Worm (Caenorhabditis elegans): ENCODE data around the gene ocam-1.
A peak's percentile ranks its signal among the peaks of the same experiment; 100 is the strongest.

Gene ocam-1

ce11 chrV:14162959-14163548, 4.5 kb downstream of the ocam-1 start, which contains the start of gene srd-26:
TSS of gene srd-26 (minus strand) at chrV:14163009.
- no peak for TF ChIP-seq elt-4 (tag; optimal IDR thresholded peaks at IDR 0.05)
- no peak for TF ChIP-seq sox-2 (GFP tag; IDR thresholded peaks at IDR 0.05)
- TF ChIP-seq odd-2 (tag; optimal IDR thresholded peaks at IDR 0.05), result no peak
- TF ChIP-seq pqm-1 (tag; optimal IDR thresholded peaks at IDR 0.05), result no peak
- TF ChIP-seq fkh-10 (GFP tag; optimal IDR thresholded peaks at IDR 0.05), result no peak
- TF ChIP-seq K09A11.1 (tag; optimal IDR thresholded peaks at IDR 0.05; ENCODE audit: insufficient read depth), result no peak
- TF ChIP-seq dve-1 (tag; optimal IDR thresholded peaks at IDR 0.05), result no peak
- TF ChIP-seq ets-4 (tag; optimal IDR thresholded peaks at IDR 0.05), result no peak
- TF ChIP-seq ceh-19 (GFP tag; optimal IDR thresholded peaks at IDR 0.05), result no peak
- TF ChIP-seq ceh-48 (tag; optimal IDR thresholded peaks at IDR 0.05), result no peak
- no peak for TF ChIP-seq ceh-9 (tag; optimal IDR thresholded peaks at IDR 0.05)

DNA sequence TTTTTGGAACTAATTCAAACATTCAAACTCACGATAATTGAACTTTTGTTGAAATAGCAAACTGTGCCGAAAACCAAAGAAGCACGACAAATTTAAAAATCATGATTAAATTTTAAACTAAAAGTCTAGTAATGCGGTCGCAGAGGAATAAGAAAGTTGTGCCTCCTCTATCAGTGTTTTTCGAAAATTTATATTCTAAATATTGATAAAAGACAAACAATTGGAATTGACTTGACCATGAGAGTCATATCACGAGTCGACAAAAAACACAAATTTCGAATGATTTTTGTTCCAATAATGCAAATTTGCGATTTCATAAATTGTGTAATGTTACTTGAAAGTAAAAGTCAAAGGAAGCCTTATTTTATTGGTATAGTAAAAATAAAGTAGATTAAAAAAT, 6.8 kb downstream of the ocam-1 start, which contains the start of gene cest-1.2:
cest-1.2 (minus strand) TSS at position 165 of the 400 bp plus-strand sequence.
- no peak for TF ChIP-seq T23F11.4 (GFP tag; optimal IDR thresholded peaks at IDR 0.05)
- no peak for TF ChIP-seq unc-3 (GFP tag; conservative IDR thresholded peaks at IDR 0.05)
- no peak for TF ChIP-seq unc-3 (tag; optimal IDR thresholded peaks at IDR 0.05)
- no peak for TF ChIP-seq fkh-6 (tag; optimal IDR thresholded peaks at IDR 0.05)
- TF ChIP-seq K02D7.2 (tag; optimal IDR thresholded peaks at IDR 0.05), result no peak
- TF ChIP-seq mec-3 (tag; optimal IDR thresholded peaks at IDR 0.05; ENCODE audit: borderline replicate concordance), result no peak
- no peak for TF ChIP-seq ceh-22 (tag; optimal IDR thresholded peaks at IDR 0.05)
- TF ChIP-seq ztf-16 (tag; optimal IDR thresholded peaks at IDR 0.05), result no peak
- no peak for TF ChIP-seq ceh-2 (tag; optimal IDR thresholded peaks at IDR 0.05)
- no peak for TF ChIP-seq hlh-13 (GFP tag; optimal IDR thresholded peaks at IDR 0.05)
- no peak for TF ChIP-seq elt-2 (tag; optimal IDR thresholded peaks at IDR 0.05)
- no peak for TF ChIP-seq unc-86 (tag; optimal IDR thresholded peaks at IDR 0.05)
- no peak for TF ChIP-seq nhr-232 (tag; optimal IDR thresholded peaks at IDR 0.05)
- no peak for TF ChIP-seq che-1 (tag; optimal IDR thresholded peaks at IDR 0.05)
- no peak for TF ChIP-seq unc-42 (tag; optimal IDR thresholded peaks at IDR 0.05)
- TF ChIP-seq eyg-1 (tag; optimal IDR thresholded peaks at IDR 0.05), result no peak
- TF ChIP-seq ttx-3 (tag; optimal IDR thresholded peaks at IDR 0.05), result no peak
- TF ChIP-seq F13H6.1 (tag; optimal IDR thresholded peaks at IDR 0.05), result no peak
- no peak for TF ChIP-seq pha-4 (tag; optimal IDR thresholded peaks at IDR 0.05)
- TF ChIP-seq ceh-14 (tag; optimal IDR thresholded peaks at IDR 0.05), result no peak

DNA sequence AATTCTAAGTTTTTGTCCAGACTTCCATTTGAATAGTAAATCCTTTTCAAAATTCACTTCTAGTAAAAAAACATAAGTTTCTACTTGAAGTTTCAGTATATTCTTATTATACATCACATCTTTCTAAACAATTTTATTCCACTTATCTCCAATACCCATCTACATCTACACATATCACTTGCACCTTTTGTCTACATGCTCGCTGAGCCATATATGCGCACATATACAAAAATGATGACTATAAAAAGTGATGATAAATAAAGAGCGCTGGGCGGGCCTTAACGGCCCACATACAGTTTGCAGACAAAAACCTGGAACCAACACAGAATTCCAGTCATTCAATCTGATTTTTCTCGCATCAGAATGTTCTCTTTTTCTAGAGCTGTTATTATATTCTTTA, 11.1 kb downstream of the ocam-1 start, which contains the start of gene AH10.2:
AH10.2 (plus strand) TSS at position 301 of the 400 bp plus-strand sequence.
- TF ChIP-seq ttx-3 (tag; optimal IDR thresholded peaks at IDR 0.05), result no peak
- TF ChIP-seq hlh-13 (GFP tag; optimal IDR thresholded peaks at IDR 0.05), result no peak
- no peak for TF ChIP-seq unc-86 (tag; optimal IDR thresholded peaks at IDR 0.05)
- no peak for TF ChIP-seq ets-4 (tag; optimal IDR thresholded peaks at IDR 0.05)
- TF ChIP-seq zip-5 (tag; optimal IDR thresholded peaks at IDR 0.05), result no peak
- no peak for TF ChIP-seq hlh-30 (tag; optimal IDR thresholded peaks at IDR 0.05; ENCODE audit: insufficient read depth)
- TF ChIP-seq mec-3 (tag; optimal IDR thresholded peaks at IDR 0.05; ENCODE audit: borderline replicate concordance), result no peak
- no peak for TF ChIP-seq ama-1 (optimal IDR thresholded peaks at IDR 0.05)

DNA sequence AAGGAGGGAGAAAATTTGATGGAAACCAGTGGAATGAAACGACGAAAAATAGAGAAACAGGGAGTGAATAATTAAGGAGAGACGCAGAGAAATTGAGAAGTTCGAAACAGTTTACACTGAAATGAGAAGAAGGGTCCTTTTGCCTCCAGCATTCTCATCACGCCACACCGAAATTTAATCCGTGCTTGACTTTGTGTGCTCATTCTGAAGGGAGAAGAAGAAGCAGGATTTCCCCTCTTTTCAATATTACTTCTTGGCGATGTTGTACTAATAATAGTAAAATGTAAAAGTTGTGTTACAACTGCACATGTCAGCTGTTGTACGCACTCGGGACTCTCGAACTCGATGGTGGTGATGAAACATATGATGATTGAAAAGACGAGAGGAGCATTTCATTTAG, 13.9 kb downstream of the ocam-1 start:
- TF ChIP-seq pros-1 (tag; optimal IDR thresholded peaks at IDR 0.05) (no peak), nhr-11 (tag; optimal IDR thresholded peaks at IDR 0.05) (no peak), pat-9 (tag; optimal IDR thresholded peaks at IDR 0.05) (peak; percentile 72), Y22D7AL.16 (tag; optimal IDR thresholded peaks at IDR 0.05) (no peak), sox-2 (GFP tag; IDR thresholded peaks at IDR 0.05) (no peak), nfya-1 (tag; optimal IDR thresholded peaks at IDR 0.05) (no peak), unc-55 (GFP tag; optimal IDR thresholded peaks at IDR 0.05) (peak; percentile 76), syd-9 (tag; optimal IDR thresholded peaks at IDR 0.05) (peak; percentile 30), ceh-48 (tag; optimal IDR thresholded peaks at IDR 0.05) (no peak), unc-42 (tag; optimal IDR thresholded peaks at IDR 0.05) (no peak), ceh-30 (tag; optimal IDR thresholded peaks at IDR 0.05) (no peak), ceh-18 (tag; optimal IDR thresholded peaks at IDR 0.05) (peak; percentile 46), ets-4 (tag; optimal IDR thresholded peaks at IDR 0.05) (no peak), ceh-34 (tag; optimal IDR thresholded peaks at IDR 0.05) (peak; percentile 83), pha-4 (tag; optimal IDR thresholded peaks at IDR 0.05) (no peak), K02D7.2 (tag; optimal IDR thresholded peaks at IDR 0.05) (no peak), tbx-2 (tag; optimal IDR thresholded peaks at IDR 0.05) (no peak), rnt-1 (tag; optimal IDR thresholded peaks at IDR 0.05) (peak; percentile 49)
